Fruit fly (Drosophila melanogaster) whole organism, adult: ENCODE data around the gene me31B.

ENCODE experiments used
- CG11617 ChIP-seq: fragments of 200-800 bp; sonication (Bioruptor generic); optimal IDR thresholded peaks from 2 replicates; lab custom pipeline; 2017; ENCODE audit warnings: mild to moderate bottlenecking, missing biosample characterization, missing genetic modification reagents, missing genetic modification characterization
- CG12768 ChIP-seq: fragments of 200-800 bp; sonication (Bioruptor generic); optimal IDR thresholded peaks from 2 replicates; lab custom pipeline; 2017; ENCODE audit warnings: missing biosample characterization, missing genetic modification characterization, mild to moderate bottlenecking, moderate library complexity, missing genetic modification reagents
- CG14711 ChIP-seq: fragments of 200-800 bp; sonication (Bioruptor generic); optimal IDR thresholded peaks from 2 replicates; lab custom pipeline; 2018; ENCODE audit warnings: missing biosample characterization, mild to moderate bottlenecking, missing genetic modification characterization, moderate library complexity
- CG1620 ChIP-seq: fragments of 200-800 bp; sonication (Bioruptor generic); optimal IDR thresholded peaks from 2 replicates; lab custom pipeline; 2016; ENCODE audit warnings: missing biosample characterization, missing genetic modification characterization
- CG33017 ChIP-seq: fragments of 200-800 bp; sonication (Bioruptor generic); optimal IDR thresholded peaks from 2 replicates; lab custom pipeline; 2018; ENCODE audit warnings: missing biosample characterization, mild to moderate bottlenecking, missing genetic modification characterization, moderate library complexity
- CG5204 ChIP-seq: fragments of 200-800 bp; sonication (Bioruptor generic); optimal IDR thresholded peaks from 2 replicates; lab custom pipeline; 2016; ENCODE audit warnings: missing biosample characterization, missing genetic modification characterization
- CG7045 ChIP-seq: fragments of 200-800 bp; sonication (Bioruptor generic); optimal IDR thresholded peaks from 2 replicates; lab custom pipeline; 2017; ENCODE audit warnings: missing biosample characterization, mild to moderate bottlenecking, missing genetic modification characterization
- CG7101 ChIP-seq: fragments of 200-800 bp; sonication (Bioruptor generic); optimal IDR thresholded peaks from 2 replicates; lab custom pipeline; 2018; ENCODE audit warnings: missing biosample characterization, mild to moderate bottlenecking, missing genetic modification characterization, moderate library complexity
- Clk ChIP-seq: fragments of 200-800 bp; sonication (Bioruptor generic); optimal IDR thresholded peaks from 2 replicates; lab custom pipeline; 2017; ENCODE audit warnings: missing biosample characterization, missing genetic modification characterization
- Crg-1 ChIP-seq: fragments of 200-800 bp; sonication (Bioruptor generic); optimal IDR thresholded peaks from 2 replicates; lab custom pipeline; 2016; ENCODE audit warnings: missing biosample characterization, missing genetic modification characterization
- Hr96 ChIP-seq: fragments of 200-800 bp; sonication (Bioruptor generic); optimal IDR thresholded peaks from 2 replicates; lab custom pipeline; 2016; ENCODE audit warnings: missing biosample characterization, missing genetic modification characterization
- Mnt ChIP-seq: fragments of 200-800 bp; sonication (Bioruptor generic); optimal IDR thresholded peaks from 2 replicates; lab custom pipeline; 2016; ENCODE audit warnings: missing biosample characterization, mild to moderate bottlenecking, missing genetic modification characterization
- bab1 ChIP-seq: fragments of 200-800 bp; sonication (Bioruptor generic); optimal IDR thresholded peaks from 3 replicates; lab custom pipeline; 2019; ENCODE audit warnings: missing biosample characterization, mild to moderate bottlenecking, missing genetic modification characterization, moderate library complexity
- cic ChIP-seq: fragments of 200-800 bp; sonication (Bioruptor generic); optimal IDR thresholded peaks from 2 replicates; lab custom pipeline; 2017; ENCODE audit warnings: missing biosample characterization, mild to moderate bottlenecking, missing genetic modification characterization, moderate library complexity
- cnc ChIP-seq, 2 experiments: fragments of >200 bp; optimal IDR thresholded peaks; 2 replicates each; lab custom pipeline; 2017
- kay ChIP-seq: fragments of 200-800 bp; sonication (Bioruptor generic); peaks from one replicate; lab custom pipeline; 2016; ENCODE audit warnings: missing biosample characterization, missing genetic modification characterization, borderline replicate concordance
- ovo ChIP-seq: fragments of 200-800 bp; sonication (Bioruptor generic); optimal IDR thresholded peaks from 2 replicates; lab custom pipeline; 2016; ENCODE audit warnings: missing biosample characterization, missing genetic modification characterization
- pad ChIP-seq: fragments of 200-800 bp; sonication (Bioruptor generic); optimal IDR thresholded peaks from 3 replicates; lab custom pipeline; 2017; ENCODE audit warnings: missing biosample characterization, missing genetic modification characterization, mild to moderate bottlenecking, moderate library complexity, missing genetic modification reagents
- tj ChIP-seq: fragments of 200-800 bp; sonication (Bioruptor generic); optimal IDR thresholded peaks from 3 replicates; lab custom pipeline; 2017; ENCODE audit warnings: missing biosample characterization, mild to moderate bottlenecking, missing genetic modification characterization, moderate library complexity
- toe ChIP-seq: fragments of 200-800 bp; sonication (Bioruptor generic); optimal IDR thresholded peaks from 2 replicates; lab custom pipeline; 2016; ENCODE audit warnings: missing biosample characterization, missing genetic modification characterization

Gene me31B

DNA sequence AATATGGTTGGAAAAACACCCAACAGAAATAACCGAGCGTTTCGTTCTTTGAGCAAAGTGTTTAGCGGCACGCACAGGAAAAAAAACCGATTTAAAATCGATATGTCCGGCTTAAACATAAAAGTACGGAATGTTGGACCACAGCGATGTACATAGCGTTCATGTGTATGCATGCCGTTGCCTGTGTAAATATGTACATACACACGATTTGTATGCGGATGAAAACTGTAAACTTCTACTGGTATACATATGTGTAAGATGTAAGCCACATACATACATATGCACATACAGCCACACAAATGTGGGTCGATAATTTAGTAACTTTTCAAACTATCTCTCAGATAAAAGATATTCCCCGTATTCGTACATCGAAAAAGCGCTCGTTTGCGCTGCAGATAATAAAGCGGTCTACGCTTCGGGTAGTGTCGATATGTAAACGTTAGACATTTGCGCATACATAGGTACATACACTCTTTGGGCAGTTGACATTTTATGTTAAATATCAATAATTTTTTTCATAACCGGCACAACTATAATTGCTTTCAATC is 10.6 kb downstream of the me31B start:
- TF ChIP-seq CG11617 (GFP tag; lab: Kevin White, UChicago) (no peak), ovo (GFP tag; lab: Kevin White, UChicago) (no peak), CG5204 (GFP tag; lab: Kevin White, UChicago) (no peak), toe (GFP tag; lab: Kevin White, UChicago) (no peak), CG14711 (tag; lab: Kevin White, UChicago) (no peak), pad (no peak), CG1620 (GFP tag; lab: Kevin White, UChicago) (no peak), Clk (GFP tag; lab: Kevin White, UChicago) (no peak), CG7045 (GFP tag; lab: Kevin White, UChicago) (peak; percentile 7), CG7101 (tag; lab: Kevin White, UChicago) (peak; percentile 6), CG33017 (tag; lab: Kevin White, UChicago) (no peak), cic (GFP tag; lab: Kevin White, UChicago) (peak; percentile 60), Crg-1 (GFP tag; lab: Kevin White, UChicago) (peak; percentile 41), cnc (optimal IDR thresholded peaks at IDR 0.05; lab: Kevin White, UChicago) (no peak), Hr96 (GFP tag; lab: Kevin White, UChicago) (no peak), bab1 (no peak), CG12768 (GFP tag; lab: Kevin White, UChicago) (no peak), Mnt (GFP tag; lab: Kevin White, UChicago) (peak; percentile 22), tj (GFP tag; lab: Kevin White, UChicago) (no peak), kay (GFP tag; lab: Kevin White, UChicago) (peak; percentile 28)

- TF ChIP-seq Clk (GFP tag; lab: Kevin White, UChicago) (no peak), CG7045 (GFP tag; lab: Kevin White, UChicago) (no peak), CG1620 (GFP tag; lab: Kevin White, UChicago) (no peak), kay (GFP tag; lab: Kevin White, UChicago) (peak; percentile 98), Mnt (GFP tag; lab: Kevin White, UChicago) (peak; percentile 30), cnc (optimal IDR thresholded peaks at IDR 0.05; lab: Kevin White, UChicago) (no peak), ovo (GFP tag; lab: Kevin White, UChicago) (no peak), tj (GFP tag; lab: Kevin White, UChicago) (no peak), Crg-1 (GFP tag; lab: Kevin White, UChicago) (no peak), CG11617 (GFP tag; lab: Kevin White, UChicago) (no peak), CG12768 (GFP tag; lab: Kevin White, UChicago) (no peak), bab1 (peak; percentile 51), Hr96 (GFP tag; lab: Kevin White, UChicago) (no peak), CG14711 (tag; lab: Kevin White, UChicago) (peak; percentile 25), toe (GFP tag; lab: Kevin White, UChicago) (no peak), CG7101 (tag; lab: Kevin White, UChicago) (no peak), CG33017 (tag; lab: Kevin White, UChicago) (no peak), pad (no peak), CG5204 (GFP tag; lab: Kevin White, UChicago) (no peak), cic (GFP tag; lab: Kevin White, UChicago) (peak; percentile 38)
Observed at dm6 chr2L:10250441-10250847, 11.3 kb downstream of the me31B start, which contains the start of the genes bsk and CG31717. Gene bsk, minus strand, starts transcription at chr2L:10250501. Gene CG31717, plus strand, starts transcription at chr2L:10250737.

- TF ChIP-seq ovo (GFP tag; lab: Kevin White, UChicago) (no peak), cnc (optimal IDR thresholded peaks at IDR 0.05; lab: Kevin White, UChicago) (no peak), CG14711 (tag; lab: Kevin White, UChicago) (no peak), CG11617 (GFP tag; lab: Kevin White, UChicago) (no peak), kay (GFP tag; lab: Kevin White, UChicago) (no peak), Mnt (GFP tag; lab: Kevin White, UChicago) (no peak), bab1 (no peak), Crg-1 (GFP tag; lab: Kevin White, UChicago) (no peak), CG7101 (tag; lab: Kevin White, UChicago) (no peak), cic (GFP tag; lab: Kevin White, UChicago) (no peak), CG12768 (GFP tag; lab: Kevin White, UChicago) (no peak), Clk (GFP tag; lab: Kevin White, UChicago) (no peak), CG33017 (tag; lab: Kevin White, UChicago) (no peak), CG5204 (GFP tag; lab: Kevin White, UChicago) (no peak), tj (GFP tag; lab: Kevin White, UChicago) (no peak), pad (no peak)
Observed at dm6 chr2L:10251592-10251991, 12.5 kb downstream of the me31B start, which contains the start of gene Ror. Gene Ror, plus strand, starts transcription at chr2L:10251843.

DNA sequence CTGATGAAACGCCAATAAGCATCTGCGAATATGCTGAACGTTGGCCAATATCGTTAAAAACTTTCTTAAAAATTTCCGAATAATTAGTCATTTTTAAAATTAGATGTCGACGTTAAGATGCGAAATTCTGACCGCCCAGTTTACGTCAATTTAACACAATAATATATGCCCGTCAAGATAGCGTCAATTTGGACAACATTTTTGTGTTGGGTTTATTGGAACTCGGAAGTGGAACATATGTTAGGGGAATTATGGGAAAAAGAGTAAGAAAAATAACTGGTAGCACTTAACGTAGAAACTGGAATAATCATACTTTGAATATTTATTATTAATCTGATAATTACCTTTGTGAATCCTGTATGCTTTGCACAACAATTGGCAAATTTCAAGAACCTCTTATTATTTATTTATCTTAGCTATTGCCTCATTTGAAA is 16.6 kb downstream of the me31B start, which contains the start of gene CG5676:
Gene CG5676 (minus strand): TSS at position 167 of the 434 bp plus-strand sequence.
- TF ChIP-seq Clk (GFP tag; lab: Kevin White, UChicago) (no peak), CG14711 (tag; lab: Kevin White, UChicago) (no peak), CG5204 (GFP tag; lab: Kevin White, UChicago) (no peak), CG7045 (GFP tag; lab: Kevin White, UChicago) (no peak), bab1 (peak; percentile 51), kay (GFP tag; lab: Kevin White, UChicago) (peak; percentile 92), Hr96 (GFP tag; lab: Kevin White, UChicago) (no peak), ovo (GFP tag; lab: Kevin White, UChicago) (no peak), toe (GFP tag; lab: Kevin White, UChicago) (no peak), CG33017 (tag; lab: Kevin White, UChicago) (no peak), cic (GFP tag; lab: Kevin White, UChicago) (no peak), CG12768 (GFP tag; lab: Kevin White, UChicago) (no peak), Mnt (GFP tag; lab: Kevin White, UChicago) (no peak), CG1620 (GFP tag; lab: Kevin White, UChicago) (no peak), cnc (optimal IDR thresholded peaks at IDR 0.05; lab: Kevin White, UChicago) (no peak), CG7101 (tag; lab: Kevin White, UChicago) (no peak)
